Fruit fly (Drosophila melanogaster) whole organism, pupa: Measurements from ENCODE around the gene Cln7.

Experiments
- CG10348 ChIP-seq: fragments of 200-800 bp; sonication (Bioruptor generic); IDR thresholded peaks from 2 replicates; pipeline ENCODE4 v1.3.6; 2022; ENCODE audit warnings: missing biosample characterization, missing genetic modification characterization
- CG14655 ChIP-seq: fragments of 200-800 bp; sonication (Bioruptor generic); optimal IDR thresholded peaks from 3 replicates; lab custom pipeline; 2017; ENCODE audit warnings: mild to moderate bottlenecking, missing biosample characterization, missing genetic modification reagents, missing genetic modification characterization
- CG32121 ChIP-seq: fragments of 200-800 bp; sonication (Bioruptor generic); IDR thresholded peaks from 2 replicates; pipeline ENCODE4 v1.3.6; 2022; ENCODE audit warnings: missing biosample characterization, missing genetic modification characterization
- CG34367 ChIP-seq: fragments of 200-800 bp; sonication (Bioruptor generic); optimal IDR thresholded peaks from 2 replicates; lab custom pipeline; 2018; ENCODE audit warnings: missing biosample characterization, mild to moderate bottlenecking, missing genetic modification characterization
- CG8159 ChIP-seq: fragments of 200-800 bp; sonication (Bioruptor generic); optimal IDR thresholded peaks from 3 replicates; lab custom pipeline; 2018; ENCODE audit warnings: missing biosample characterization, mild to moderate bottlenecking, missing genetic modification characterization, moderate library complexity
- CG8301 ChIP-seq: fragments of 200-800 bp; sonication (Bioruptor generic); optimal IDR thresholded peaks from 2 replicates; lab custom pipeline; 2018; ENCODE audit warnings: missing biosample characterization, mild to moderate bottlenecking, missing genetic modification characterization
- CG9948 ChIP-seq: fragments of 200-800 bp; sonication (Bioruptor generic); optimal IDR thresholded peaks from 2 replicates; lab custom pipeline; 2018; ENCODE audit warnings: missing biosample characterization, mild to moderate bottlenecking, missing genetic modification characterization, moderate library complexity
- D1 ChIP-seq: fragments of 200-800 bp; sonication (Bioruptor generic); optimal IDR thresholded peaks from 2 replicates; lab custom pipeline; 2018; ENCODE audit warnings: missing biosample characterization, mild to moderate bottlenecking, missing genetic modification characterization, moderate library complexity
- EcR ChIP-seq: fragments of 200-800 bp; sonication (Bioruptor generic); optimal IDR thresholded peaks from 3 replicates; lab custom pipeline; 2019; ENCODE audit warnings: missing biosample characterization, missing genetic modification characterization, mild to moderate bottlenecking, moderate library complexity, missing genetic modification reagents
- Ets98B ChIP-seq: fragments of 200-800 bp; sonication (Bioruptor generic); IDR thresholded peaks from 2 replicates; pipeline ENCODE4 v1.3.6; 2022; ENCODE audit warnings: missing biosample characterization, missing genetic modification characterization
- Pif1A ChIP-seq: fragments of 200-800 bp; sonication (Bioruptor generic); optimal IDR thresholded peaks from 3 replicates; lab custom pipeline; 2016; ENCODE audit warnings: missing biosample characterization, missing genetic modification characterization
- Pif1B ChIP-seq: fragments of 200-800 bp; sonication (Bioruptor generic); optimal IDR thresholded peaks from 3 replicates; lab custom pipeline; 2016; ENCODE audit warnings: missing biosample characterization, missing genetic modification characterization
- Snoo ChIP-seq: fragments of 200-800 bp; sonication (Bioruptor generic); optimal IDR thresholded peaks from 3 replicates; lab custom pipeline; 2017; ENCODE audit warnings: missing biosample characterization, mild to moderate bottlenecking, missing genetic modification characterization, inconsistent platforms
- rn ChIP-seq: fragments of 200-800 bp; sonication (Bioruptor generic); IDR thresholded peaks from 2 replicates; pipeline ENCODE4 v1.3.6; 2022; ENCODE audit warnings: missing biosample characterization, missing genetic modification characterization

DNA sequence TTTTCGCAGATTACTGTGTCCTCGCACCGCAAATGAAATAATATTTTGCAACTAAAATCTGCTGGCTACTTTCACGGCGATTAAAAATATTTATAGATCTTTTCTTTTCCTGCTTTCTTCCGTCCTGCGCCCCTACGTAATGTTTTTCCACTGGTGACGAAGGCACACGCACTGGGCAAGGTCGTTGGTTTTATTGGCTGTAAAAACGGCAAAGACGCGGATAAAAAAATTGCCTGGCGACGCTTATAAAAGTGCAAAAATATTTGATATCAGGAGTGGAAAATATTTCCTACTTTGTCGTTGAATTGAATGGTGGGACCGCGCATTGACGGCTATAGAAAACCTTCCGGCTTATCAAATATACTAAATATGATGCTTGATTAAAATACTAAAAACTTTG is 24.0 kb upstream of the Cln7 start, which contains the start of gene Sh3beta:
- no peak for TF ChIP-seq CG14655
- no peak for TF ChIP-seq CG34367
- TF ChIP-seq Snoo: no peak
- no peak for TF ChIP-seq CG10348 (GFP tag; lab: Robert Waterston, UW)
- no peak for TF ChIP-seq Pif1B (GFP tag; lab: Kevin White, UChicago)
- TF ChIP-seq EcR: no peak
- TF ChIP-seq Pif1A: no peak
- TF ChIP-seq CG32121: no peak
- no peak for TF ChIP-seq Ets98B
- TF ChIP-seq rn (GFP tag; lab: Robert Waterston, UW): no peak
- no peak for TF ChIP-seq CG8301 (tag; lab: Kevin White, UChicago)
- no peak for TF ChIP-seq CG8159 (tag; lab: Kevin White, UChicago)
- no peak for TF ChIP-seq CG9948 (tag; lab: Kevin White, UChicago)
- TF ChIP-seq D1 (tag; lab: Kevin White, UChicago): no peak
